Worm (Caenorhabditis elegans) whole organism, L1 larva: ENCODE data around the gene C17H11.1.

Experiments
- C04F5.9 ChIP-seq: sonication (generic microtip); optimal IDR thresholded peaks from 2 replicates; lab custom pipeline; 2016; ENCODE audit warnings: missing genetic modification characterization, missing compliant biosample characterization
- C16A3.4 ChIP-seq: fragments of 150-350 bp; optimal IDR thresholded peaks from 2 replicates; lab custom pipeline; 2014; ENCODE audit warnings: missing biosample characterization, missing genetic modification characterization
- Y116A8C.19 ChIP-seq: sonication (generic microtip); optimal IDR thresholded peaks from 2 replicates; lab custom pipeline; 2016; ENCODE audit warnings: missing compliant biosample characterization, missing genetic modification characterization, borderline replicate concordance
- aha-1 ChIP-seq: fragments of 150-350 bp; optimal IDR thresholded peaks from 2 replicates; lab custom pipeline; 2014; ENCODE audit warnings: missing biosample characterization, missing genetic modification characterization
- aly-2 ChIP-seq: fragments of 150-350 bp; optimal IDR thresholded peaks from 2 replicates; lab custom pipeline; 2014; ENCODE audit warnings: missing biosample characterization, missing genetic modification characterization
- blmp-1 ChIP-seq: fragments of 150-350 bp; optimal IDR thresholded peaks from 2 replicates; lab custom pipeline; 2014; ENCODE audit warnings: missing biosample characterization, missing genetic modification characterization
- ceh-63 ChIP-seq: fragments of 200-800 bp; sonication (Bioruptor generic); optimal IDR thresholded peaks from 2 replicates; lab custom pipeline; 2018; ENCODE audit warnings: mild to moderate bottlenecking, missing genetic modification characterization, missing compliant biosample characterization
- ceh-8 ChIP-seq: fragments of 200-800 bp; sonication (Bioruptor generic); optimal IDR thresholded peaks from 2 replicates; lab custom pipeline; 2018; ENCODE audit warnings: mild to moderate bottlenecking, missing genetic modification characterization, moderate library complexity, missing compliant biosample characterization
- ceh-88 ChIP-seq: fragments of 200-800 bp; sonication (Bioruptor generic); IDR thresholded peaks from 2 replicates; pipeline ENCODE4 v1.3.6; 2022; ENCODE audit warnings: missing genetic modification characterization, missing compliant biosample characterization
- dpl-1 ChIP-seq, 3 experiments: fragments of 150-350 bp in 2 of 3; sonication (generic microtip) in 1 of 3; optimal IDR thresholded peaks; 2 replicates each; lab custom pipeline; 2014 to 2017; ENCODE audit warnings: missing biosample characterization in 3 of 3, missing genetic modification characterization in 3 of 3, missing genetic modification reagents in 3 of 3
- dsc-1 ChIP-seq: sonication (generic microtip); optimal IDR thresholded peaks from 2 replicates; lab custom pipeline; 2016; ENCODE audit warnings: mild to moderate bottlenecking, missing genetic modification characterization, missing compliant biosample characterization
- egl-27 ChIP-seq, 2 experiments: fragments of 150-350 bp in 1 of 2; sonication (generic microtip); optimal IDR thresholded peaks; 3 replicates each; lab custom pipeline; 2017 to 2018; ENCODE audit warnings: missing biosample characterization in 2 of 2, missing genetic modification characterization in 2 of 2, missing genetic modification reagents in 2 of 2
- elt-2 ChIP-seq: sonication (generic microtip); optimal IDR thresholded peaks from 2 replicates; lab custom pipeline; 2016; ENCODE audit warnings: missing genetic modification characterization, mild to moderate bottlenecking, inconsistent platforms, missing compliant biosample characterization, missing genetic modification reagents
- elt-3 ChIP-seq, 6 experiments: fragments of 150-350 bp in 1 of 6; sonication (generic microtip); optimal IDR thresholded peaks; 2 replicates each; lab custom pipeline; 2017 to 2018; ENCODE audit warnings: missing biosample characterization in 6 of 6, missing genetic modification characterization in 6 of 6, inconsistent platforms in 1 of 6
- fkh-10 ChIP-seq: sonication (generic microtip); optimal IDR thresholded peaks from 2 replicates; lab custom pipeline; 2017; ENCODE audit warnings: missing biosample characterization, missing genetic modification reagents, missing genetic modification characterization
- fkh-4 ChIP-seq: sonication (generic microtip); optimal IDR thresholded peaks from 2 replicates; lab custom pipeline; 2016; ENCODE audit warnings: missing compliant biosample characterization, missing genetic modification characterization, borderline replicate concordance
- grh-1 ChIP-seq: fragments of 200-800 bp; sonication (Bioruptor generic); IDR thresholded peaks from 2 replicates; pipeline ENCODE4 v1.3.6; 2022; ENCODE audit warnings: missing genetic modification reagents, missing genetic modification characterization, missing compliant biosample characterization
- hlh-4 ChIP-seq: sonication (generic microtip); optimal IDR thresholded peaks from 2 replicates; lab custom pipeline; 2016; ENCODE audit warnings: mild to moderate bottlenecking, missing genetic modification characterization, missing compliant biosample characterization
- irx-1 ChIP-seq: sonication (generic microtip); optimal IDR thresholded peaks from 2 replicates; lab custom pipeline; 2016; ENCODE audit warnings: missing genetic modification characterization, missing compliant biosample characterization
- isw-1 ChIP-seq: fragments of 200-800 bp; sonication (Bioruptor generic); IDR thresholded peaks from 2 replicates; pipeline ENCODE4 v1.3.6; 2022; ENCODE audit warnings: missing genetic modification characterization, missing compliant biosample characterization
- lin-14 ChIP-seq: fragments of 200-800 bp; sonication (Bioruptor generic); optimal IDR thresholded peaks from 2 replicates; lab custom pipeline; 2018; ENCODE audit warnings: mild to moderate bottlenecking, missing genetic modification characterization, moderate library complexity, missing compliant biosample characterization
- mdl-1 ChIP-seq, 2 experiments: fragments of 150-350 bp; optimal IDR thresholded peaks; 2 replicates each; lab custom pipeline; 2014 to 2017; ENCODE audit warnings: missing biosample characterization in 2 of 2, missing genetic modification characterization in 2 of 2, inconsistent platforms in 1 of 2
- mef-2 ChIP-seq: fragments of 150-350 bp; optimal IDR thresholded peaks from 2 replicates; lab custom pipeline; 2014; ENCODE audit warnings: missing biosample characterization, missing genetic modification characterization
- mep-1 ChIP-seq: fragments of 150-350 bp; optimal IDR thresholded peaks from 2 replicates; lab custom pipeline; 2014; ENCODE audit warnings: missing biosample characterization, missing genetic modification characterization
- nhr-11 ChIP-seq: fragments of 150-350 bp; optimal IDR thresholded peaks from 2 replicates; lab custom pipeline; 2014; ENCODE audit warnings: missing biosample characterization, missing genetic modification characterization
- nhr-12 ChIP-seq: sonication (generic microtip); optimal IDR thresholded peaks from 2 replicates; lab custom pipeline; 2017; ENCODE audit warnings: missing biosample characterization, missing genetic modification characterization
- nhr-19 ChIP-seq: fragments of 200-800 bp; sonication (Bioruptor generic); conservative IDR thresholded peaks from 2 replicates; pipeline ENCODE4 v1.3.6; 2022; ENCODE audit warnings: missing genetic modification characterization, missing compliant biosample characterization
- nhr-20 ChIP-seq: sonication (generic microtip); optimal IDR thresholded peaks from 2 replicates; lab custom pipeline; 2016; ENCODE audit warnings: mild to moderate bottlenecking, missing genetic modification characterization, missing compliant biosample characterization
- nhr-237 ChIP-seq: fragments of 150-350 bp; optimal IDR thresholded peaks from 2 replicates; lab custom pipeline; 2014; ENCODE audit warnings: missing biosample characterization, missing genetic modification characterization
- nhr-47 ChIP-seq: sonication (generic microtip); optimal IDR thresholded peaks from 2 replicates; lab custom pipeline; 2016; ENCODE audit warnings: mild to moderate bottlenecking, missing genetic modification characterization, moderate library complexity, missing compliant biosample characterization
- nhr-71 ChIP-seq: sonication (generic microtip); optimal IDR thresholded peaks from 2 replicates; lab custom pipeline; 2016; ENCODE audit warnings: mild to moderate bottlenecking, missing genetic modification characterization, moderate library complexity, missing compliant biosample characterization
- nhr-76 ChIP-seq: sonication (generic microtip); optimal IDR thresholded peaks from 2 replicates; lab custom pipeline; 2017; ENCODE audit warnings: missing biosample characterization, missing genetic modification characterization
- nhr-77 ChIP-seq: fragments of 150-350 bp; optimal IDR thresholded peaks from 2 replicates; lab custom pipeline; 2014; ENCODE audit warnings: missing biosample characterization, missing genetic modification characterization
- nhr-85 ChIP-seq: sonication (generic microtip); peaks from one replicate; lab custom pipeline; 2016; ENCODE audit warnings: missing genetic modification characterization, inconsistent platforms, missing compliant biosample characterization
- nhr-90 ChIP-seq: sonication (generic microtip); optimal IDR thresholded peaks from 2 replicates; lab custom pipeline; 2016; ENCODE audit warnings: mild to moderate bottlenecking, missing genetic modification characterization, missing compliant biosample characterization; ENCODE audit not compliant: poor library complexity
- pqm-1 ChIP-seq: sonication (generic microtip); optimal IDR thresholded peaks from 3 replicates; lab custom pipeline; 2017; ENCODE audit warnings: missing biosample characterization, missing genetic modification characterization
- skn-1 ChIP-seq: fragments of 150-350 bp; optimal IDR thresholded peaks from 2 replicates; lab custom pipeline; 2014; ENCODE audit warnings: missing biosample characterization, missing genetic modification characterization
- snpc-4 ChIP-seq: fragments of 150-350 bp; optimal IDR thresholded peaks from 2 replicates; lab custom pipeline; 2014; ENCODE audit warnings: missing biosample characterization, missing genetic modification characterization
- tbx-2 ChIP-seq: sonication (generic microtip); optimal IDR thresholded peaks from 2 replicates; lab custom pipeline; 2016; ENCODE audit warnings: missing genetic modification characterization, missing compliant biosample characterization
- tlp-1 ChIP-seq: fragments of 150-350 bp; optimal IDR thresholded peaks from 2 replicates; lab custom pipeline; 2014; ENCODE audit warnings: missing biosample characterization, missing genetic modification characterization
- unc-130 ChIP-seq: fragments of 150-350 bp; optimal IDR thresholded peaks from 2 replicates; lab custom pipeline; 2017; ENCODE audit warnings: missing biosample characterization, missing genetic modification characterization, inconsistent platforms
- unc-98 ChIP-seq: fragments of 200-800 bp; sonication (Bioruptor generic); IDR thresholded peaks from 2 replicates; pipeline ENCODE4 v1.3.6; 2022; ENCODE audit warnings: missing genetic modification characterization, missing compliant biosample characterization
- zip-4 ChIP-seq: fragments of 200-800 bp; sonication (Bioruptor generic); optimal IDR thresholded peaks from 2 replicates; lab custom pipeline; 2018; ENCODE audit warnings: mild to moderate bottlenecking, missing genetic modification characterization, moderate library complexity, missing compliant biosample characterization
- ztf-4 ChIP-seq: fragments of 150-350 bp; optimal IDR thresholded peaks from 2 replicates; lab custom pipeline; 2014; ENCODE audit warnings: missing biosample characterization, missing genetic modification characterization

Gene C17H11.1

ce11 chrX:8214424-8215115, 40.9 kb downstream of the C17H11.1 start, which contains the start of gene C47D2.1:
Gene C47D2.1 (plus strand): TSS chrX:8215065.
- no peak for TF ChIP-seq dpl-1 (GFP tag; optimal IDR thresholded peaks at IDR 0.05; lab: Kevin White, UChicago)
- TF ChIP-seq nhr-12 (tag; lab: Kevin White, UChicago), result no peak
- TF ChIP-seq mep-1 (tag; lab: Kevin White, UChicago), result no peak
- no peak for TF ChIP-seq dsc-1
- TF ChIP-seq zip-4, result no peak
- no peak for TF ChIP-seq lin-14 (GFP tag; lab: Kevin White, UChicago)
- TF ChIP-seq hlh-4 (tag; lab: Kevin White, UChicago), result no peak
- TF ChIP-seq nhr-71, result no peak
- no peak for TF ChIP-seq C04F5.9 (tag; lab: Kevin White, UChicago)
- no peak for TF ChIP-seq nhr-237 (tag; lab: Kevin White, UChicago)
- no peak for TF ChIP-seq mdl-1 (tag; optimal IDR thresholded peaks at IDR 0.05; lab: Kevin White, UChicago)
- no peak for TF ChIP-seq pqm-1 (tag; lab: Kevin White, UChicago)
- no peak for TF ChIP-seq nhr-19 (GFP tag; lab: Robert Waterston, UW)
- no peak for TF ChIP-seq ceh-63 (GFP tag; lab: Kevin White, UChicago)
- TF ChIP-seq blmp-1 (tag; lab: Kevin White, UChicago), result no peak
- TF ChIP-seq fkh-4, result no peak
- TF ChIP-seq elt-2 (tag; lab: Kevin White, UChicago), result no peak
- no peak for TF ChIP-seq nhr-85 (tag; lab: Kevin White, UChicago)
- TF ChIP-seq irx-1, result no peak
- no peak for TF ChIP-seq snpc-4 (tag; lab: Kevin White, UChicago)
- TF ChIP-seq, all 84 proteins: peak for 0

DNA sequence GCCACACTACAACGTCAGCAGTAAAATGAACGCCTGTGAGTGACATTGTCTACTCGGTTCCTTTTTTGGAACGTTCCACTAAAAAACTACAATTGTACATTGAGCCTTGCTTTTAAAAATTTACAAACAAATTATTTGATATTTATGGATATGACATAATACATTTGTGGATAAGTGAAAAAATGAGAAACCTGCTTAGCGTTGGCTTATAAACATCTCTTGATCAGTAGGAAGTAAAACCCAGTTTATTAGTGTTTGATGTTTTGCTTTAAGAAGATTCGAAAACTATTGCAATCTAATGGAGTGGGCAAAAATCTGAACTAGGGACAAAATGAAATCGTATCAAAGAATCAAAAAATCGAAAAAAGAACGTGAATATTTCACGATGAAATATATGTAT, 43.2 kb downstream of the C17H11.1 start:
- TF ChIP-seq nhr-11 (tag; lab: Kevin White, UChicago), result no peak
- no peak for TF ChIP-seq Y116A8C.19 (tag; lab: Kevin White, UChicago)
- TF ChIP-seq C16A3.4 (tag; lab: Kevin White, UChicago), result no peak
- TF ChIP-seq elt-3 (tag; optimal IDR thresholded peaks at IDR 0.05; lab: Kevin White, UChicago), result no peak
- TF ChIP-seq mef-2 (tag; lab: Kevin White, UChicago), result no peak
- TF ChIP-seq nhr-71, result no peak
- no peak for TF ChIP-seq aly-2 (tag; lab: Kevin White, UChicago)

- no peak for TF ChIP-seq nhr-90 (tag; lab: Kevin White, UChicago)
- no peak for TF ChIP-seq tbx-2 (tag; lab: Kevin White, UChicago)
- no peak for TF ChIP-seq egl-27 (tag; optimal IDR thresholded peaks at IDR 0.05; lab: Kevin White, UChicago)
- no peak for TF ChIP-seq unc-130
- TF ChIP-seq ceh-88 (GFP tag; lab: Robert Waterston, UW), result no peak
- TF ChIP-seq nhr-237 (tag; lab: Kevin White, UChicago), result no peak
- TF ChIP-seq dpl-1 (GFP tag; optimal IDR thresholded peaks at IDR 0.05; lab: Kevin White, UChicago), result no peak
- TF ChIP-seq aly-2 (tag; lab: Kevin White, UChicago), result no peak
- no peak for TF ChIP-seq mef-2 (tag; lab: Kevin White, UChicago)
- TF ChIP-seq hlh-4 (tag; lab: Kevin White, UChicago), result no peak
- no peak for TF ChIP-seq nhr-71
- no peak for TF ChIP-seq nhr-85 (tag; lab: Kevin White, UChicago)
- no peak for TF ChIP-seq skn-1 (tag; lab: Kevin White, UChicago)
- TF ChIP-seq ceh-8 (GFP tag; lab: Kevin White, UChicago), result no peak
- no peak for TF ChIP-seq ztf-4
- TF ChIP-seq unc-98, result no peak
- TF ChIP-seq nhr-20 (tag; lab: Kevin White, UChicago), result no peak
These were observed 44.9 kb downstream of the C17H11.1 start, which contains the start of gene K02A6.4 for ce11 chrX:8218653-8219052. Gene K02A6.4 (minus strand): TSS chrX:8218753.

DNA sequence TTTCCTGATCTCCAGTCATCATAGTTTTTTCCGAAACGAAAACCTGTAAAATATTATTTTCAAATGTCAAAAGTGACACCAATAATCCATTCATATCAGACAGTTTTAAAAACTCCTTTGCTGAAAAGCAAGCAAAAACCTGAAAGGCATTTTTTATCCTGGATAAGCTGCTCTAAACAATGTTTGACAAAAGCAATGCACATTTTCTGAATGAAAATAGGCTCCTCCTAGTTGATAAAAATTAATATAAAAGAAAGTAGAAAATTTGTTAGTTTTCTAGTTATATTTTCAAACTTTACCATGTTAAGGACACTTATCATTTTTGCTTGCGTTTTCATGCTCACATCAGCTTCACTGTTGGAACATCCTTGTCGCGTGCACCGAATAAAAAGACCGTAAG, 45.7 kb downstream of the C17H11.1 start, which contains the start of gene K02A6.1:
Gene K02A6.1, plus strand, starts transcription at position 301 of the 400 bp plus-strand sequence.
- TF ChIP-seq zip-4 (no peak), isw-1 (GFP tag; lab: Robert Waterston, UW) (no peak), nhr-71 (no peak), nhr-20 (tag; lab: Kevin White, UChicago) (no peak), dpl-1 (GFP tag; optimal IDR thresholded peaks at IDR 0.05; lab: Kevin White, UChicago) (no peak), nhr-47 (tag; lab: Kevin White, UChicago) (no peak), aly-2 (tag; lab: Kevin White, UChicago) (no peak), aha-1 (tag; lab: Kevin White, UChicago) (no peak), Y116A8C.19 (tag; lab: Kevin White, UChicago) (no peak), C04F5.9 (tag; lab: Kevin White, UChicago) (no peak), tlp-1 (no peak), elt-2 (tag; lab: Kevin White, UChicago) (no peak), dsc-1 (no peak), nhr-90 (tag; lab: Kevin White, UChicago) (no peak), nhr-19 (GFP tag; lab: Robert Waterston, UW) (no peak), grh-1 (GFP tag; lab: Robert Waterston, UW) (no peak), nhr-77 (tag; lab: Kevin White, UChicago) (no peak), fkh-10 (no peak), ztf-4 (no peak), nhr-76 (tag; lab: Kevin White, UChicago) (no peak)
